Fruit fly (Drosophila melanogaster) whole organism, embryonic: ENCODE measurements around the gene dgt6.

Source experiments
- ATbp ChIP-seq: fragments of 200-800 bp; sonication (Bioruptor generic); optimal IDR thresholded peaks from 2 replicates; lab custom pipeline; 2017; ENCODE audit warnings: missing biosample characterization, mild to moderate bottlenecking, missing genetic modification characterization, missing genetic modification reagents
- Bteb2 ChIP-seq: fragments of 200-800 bp; sonication (Bioruptor generic); optimal IDR thresholded peaks from 2 replicates; lab custom pipeline; 2016; ENCODE audit warnings: missing biosample characterization, missing genetic modification characterization
- CG10431 ChIP-seq: fragments of 200-800 bp; sonication (Bioruptor generic); optimal IDR thresholded peaks from 3 replicates; lab custom pipeline; 2018; ENCODE audit warnings: missing biosample characterization, mild to moderate bottlenecking, missing genetic modification characterization
- CG10543 ChIP-seq: fragments of 200-800 bp; sonication (Bioruptor generic); optimal IDR thresholded peaks from 3 replicates; lab custom pipeline; 2017; ENCODE audit warnings: missing biosample characterization, mild to moderate bottlenecking, missing genetic modification characterization, moderate library complexity
- CG11695 ChIP-seq: fragments of 200-800 bp; sonication (Bioruptor generic); IDR thresholded peaks from 3 replicates; pipeline ENCODE4 v1.3.6; 2022; ENCODE audit warnings: missing biosample characterization, missing genetic modification characterization
- CG12155 ChIP-seq: fragments of 200-800 bp; sonication (Bioruptor generic); optimal IDR thresholded peaks from 3 replicates; lab custom pipeline; 2016; ENCODE audit warnings: missing biosample characterization, missing genetic modification characterization
- CG17612 ChIP-seq: fragments of 200-800 bp; sonication (Bioruptor generic); IDR thresholded peaks from 2 replicates; pipeline ENCODE4 v1.3.6; 2022; ENCODE audit warnings: missing biosample characterization, missing genetic modification characterization
- CG17912 ChIP-seq: fragments of 200-800 bp; sonication (Bioruptor generic); optimal IDR thresholded peaks from 2 replicates; lab custom pipeline; 2018; ENCODE audit warnings: missing biosample characterization, mild to moderate bottlenecking, missing genetic modification characterization
- CG1832 ChIP-seq: fragments of 200-800 bp; sonication (Bioruptor generic); optimal IDR thresholded peaks from 2 replicates; lab custom pipeline; 2017; ENCODE audit warnings: missing biosample characterization, mild to moderate bottlenecking, missing genetic modification characterization, inconsistent platforms
- CG34422 ChIP-seq: fragments of 200-800 bp; sonication (Bioruptor generic); IDR thresholded peaks from 3 replicates; pipeline ENCODE4 v1.3.6; 2022; ENCODE audit warnings: missing biosample characterization, missing genetic modification characterization
- CG7987 ChIP-seq: fragments of 200-800 bp; sonication (Bioruptor generic); optimal IDR thresholded peaks from 2 replicates; lab custom pipeline; 2018; ENCODE audit warnings: missing biosample characterization, mild to moderate bottlenecking, missing genetic modification characterization, moderate library complexity
- CG8359 ChIP-seq: fragments of 200-800 bp; sonication (Bioruptor generic); optimal IDR thresholded peaks from 2 replicates; lab custom pipeline; 2017; ENCODE audit warnings: missing biosample characterization, mild to moderate bottlenecking, missing genetic modification characterization, borderline replicate concordance
- CG8388 ChIP-seq: fragments of 200-800 bp; sonication (Bioruptor generic); optimal IDR thresholded peaks from 2 replicates; lab custom pipeline; 2019; ENCODE audit warnings: missing biosample characterization, mild to moderate bottlenecking, missing genetic modification characterization, moderate library complexity
- Chrac-16 ChIP-seq: fragments of 200-800 bp; sonication (Bioruptor generic); optimal IDR thresholded peaks from 3 replicates; lab custom pipeline; 2016; ENCODE audit warnings: missing biosample characterization, missing genetic modification characterization
- CrebB ChIP-seq: fragments of 200-800 bp; sonication (Bioruptor generic); optimal IDR thresholded peaks from 3 replicates; lab custom pipeline; 2018; ENCODE audit warnings: missing biosample characterization, mild to moderate bottlenecking, missing genetic modification characterization
- Dip3 ChIP-seq: fragments of 200-800 bp; sonication (Bioruptor generic); optimal IDR thresholded peaks from 3 replicates; lab custom pipeline; 2016; ENCODE audit warnings: missing biosample characterization, missing genetic modification characterization
- Eip74EF ChIP-seq, 2 experiments: fragments of 200-800 bp in 1 of 2; fragments of >200 bp in 1 of 2; sonication (Bioruptor generic) in 1 of 2; optimal IDR thresholded peaks; 2 replicates each; lab custom pipeline; 2017 to 2019; ENCODE audit warnings: missing biosample characterization in 2 of 2, missing genetic modification characterization in 2 of 2, mild to moderate bottlenecking in 1 of 2, moderate library complexity in 1 of 2
- Ets97D ChIP-seq: fragments of 200-800 bp; sonication (Bioruptor generic); optimal IDR thresholded peaks from 3 replicates; lab custom pipeline; 2016; ENCODE audit warnings: missing biosample characterization, missing genetic modification characterization
- H15 ChIP-seq: fragments of 200-800 bp; sonication (Bioruptor generic); IDR thresholded peaks from 3 replicates; pipeline ENCODE4 v1.3.6; 2022; ENCODE audit warnings: missing biosample characterization, missing genetic modification characterization
- Hmx ChIP-seq: fragments of 200-800 bp; sonication (Bioruptor generic); optimal IDR thresholded peaks from 2 replicates; lab custom pipeline; 2016; ENCODE audit warnings: missing biosample characterization, missing genetic modification characterization
- Mad ChIP-seq: fragments of 200-800 bp; sonication (Bioruptor generic); optimal IDR thresholded peaks from 2 replicates; lab custom pipeline; 2016; ENCODE audit warnings: missing biosample characterization, missing genetic modification characterization
- Max ChIP-seq: fragments of 200-800 bp; sonication (Bioruptor generic); optimal IDR thresholded peaks from 2 replicates; lab custom pipeline; 2016; ENCODE audit warnings: missing biosample characterization, mild to moderate bottlenecking, missing genetic modification characterization
- NC2α ChIP-seq: fragments of 200-800 bp; sonication (Bioruptor generic); optimal IDR thresholded peaks from 2 replicates; lab custom pipeline; 2016; ENCODE audit warnings: missing biosample characterization, missing genetic modification characterization
- Rfx ChIP-seq: fragments of 200-800 bp; sonication (Bioruptor generic); IDR thresholded peaks from 2 replicates; pipeline ENCODE4 v1.3.6; 2022; ENCODE audit warnings: missing biosample characterization, missing genetic modification characterization
- ab ChIP-seq: fragments of 200-800 bp; sonication (Bioruptor generic); optimal IDR thresholded peaks from 2 replicates; lab custom pipeline; 2016; ENCODE audit warnings: missing biosample characterization, missing genetic modification characterization
- ac ChIP-seq: fragments of 200-800 bp; sonication (Bioruptor generic); optimal IDR thresholded peaks from 3 replicates; lab custom pipeline; 2017; ENCODE audit warnings: missing biosample characterization, mild to moderate bottlenecking, missing genetic modification characterization
- ara ChIP-seq: fragments of 200-800 bp; sonication (Bioruptor generic); IDR thresholded peaks from 2 replicates; pipeline ENCODE4 v1.3.6; 2022; ENCODE audit warnings: missing biosample characterization, missing genetic modification characterization
- btn ChIP-seq: fragments of 200-800 bp; sonication (Bioruptor generic); optimal IDR thresholded peaks from 2 replicates; lab custom pipeline; 2016; ENCODE audit warnings: missing biosample characterization, missing genetic modification characterization
- chn ChIP-seq: fragments of 200-800 bp; sonication (Bioruptor generic); optimal IDR thresholded peaks from 2 replicates; lab custom pipeline; 2016; ENCODE audit warnings: missing biosample characterization, missing genetic modification characterization
- crp ChIP-seq, 2 experiments: fragments of 200-800 bp; sonication (Bioruptor generic); optimal IDR thresholded peaks; 2 replicates in 1 of 2; 3 replicates in 1 of 2; lab custom pipeline; 2017; ENCODE audit warnings: missing biosample characterization in 2 of 2, missing genetic modification characterization in 2 of 2, mild to moderate bottlenecking in 1 of 2, moderate library complexity in 1 of 2
- dan ChIP-seq: fragments of 200-800 bp; sonication (Bioruptor generic); IDR thresholded peaks from 2 replicates; pipeline ENCODE4 v1.3.6; 2022; ENCODE audit warnings: missing biosample characterization, missing genetic modification characterization
- danr ChIP-seq: fragments of 200-800 bp; sonication (Bioruptor generic); IDR thresholded peaks from 2 replicates; pipeline ENCODE4 v1.3.6; 2022; ENCODE audit warnings: missing biosample characterization, missing genetic modification characterization
- dysf ChIP-seq: fragments of 200-800 bp; sonication (Bioruptor generic); IDR thresholded peaks from 3 replicates; pipeline ENCODE4 v1.3.6; 2022; ENCODE audit warnings: missing biosample characterization, missing genetic modification characterization
- fd102C ChIP-seq: fragments of 200-800 bp; sonication (Bioruptor generic); optimal IDR thresholded peaks from 2 replicates; lab custom pipeline; 2018; ENCODE audit warnings: missing biosample characterization, mild to moderate bottlenecking, missing genetic modification characterization, moderate library complexity
- gem ChIP-seq: fragments of 200-800 bp; sonication (Bioruptor generic); optimal IDR thresholded peaks from 2 replicates; lab custom pipeline; 2019; ENCODE audit warnings: missing biosample characterization, mild to moderate bottlenecking, missing genetic modification characterization, moderate library complexity
- ken ChIP-seq: fragments of 200-800 bp; sonication (Bioruptor generic); IDR thresholded peaks from 3 replicates; pipeline ENCODE4 v1.3.6; 2022; ENCODE audit warnings: missing biosample characterization, missing genetic modification characterization
- kni ChIP-seq: fragments of 200-800 bp; sonication (Bioruptor generic); optimal IDR thresholded peaks from 3 replicates; lab custom pipeline; 2017; ENCODE audit warnings: mild to moderate bottlenecking, missing biosample characterization, missing genetic modification reagents, missing genetic modification characterization
- lab ChIP-seq: fragments of 200-800 bp; sonication (Bioruptor generic); optimal IDR thresholded peaks from 3 replicates; lab custom pipeline; 2017; ENCODE audit warnings: missing biosample characterization, missing genetic modification characterization, mild to moderate bottlenecking, moderate library complexity, missing genetic modification reagents
- lola ChIP-seq, 3 experiments: fragments of >200 bp in 2 of 3; fragments of 200-800 bp in 1 of 3; sonication (Bioruptor generic) in 1 of 3; optimal IDR thresholded peaks; 2 replicates each; lab custom pipeline; 2017 to 2019; ENCODE audit warnings: missing biosample characterization in 3 of 3, missing genetic modification characterization in 3 of 3, mild to moderate bottlenecking in 1 of 3, moderate library complexity in 1 of 3
- mld ChIP-seq: fragments of 200-800 bp; sonication (Bioruptor generic); IDR thresholded peaks from 3 replicates; pipeline ENCODE4 v1.3.6; 2022; ENCODE audit warnings: missing biosample characterization, missing genetic modification characterization; ENCODE audit not compliant: partially characterized antibody
- oc ChIP-seq: fragments of 200-800 bp; sonication (Bioruptor generic); optimal IDR thresholded peaks from 2 replicates; lab custom pipeline; 2018; ENCODE audit warnings: missing biosample characterization, mild to moderate bottlenecking, missing genetic modification characterization, moderate library complexity
- slp2 ChIP-seq: fragments of 200-800 bp; sonication (Bioruptor generic); optimal IDR thresholded peaks from 2 replicates; lab custom pipeline; 2016; ENCODE audit warnings: missing biosample characterization, missing genetic modification characterization
- tap ChIP-seq: fragments of 200-800 bp; optimal IDR thresholded peaks from 3 replicates; lab custom pipeline; 2019; ENCODE audit warnings: missing biosample characterization, mild to moderate bottlenecking, missing genetic modification characterization, moderate library complexity
- tna ChIP-seq: fragments of 200-800 bp; sonication (Bioruptor generic); IDR thresholded peaks from 2 replicates; pipeline ENCODE4 v1.3.6; 2022; ENCODE audit warnings: missing biosample characterization, missing genetic modification characterization; ENCODE audit not compliant: partially characterized antibody
- trem ChIP-seq: fragments of 200-800 bp; optimal IDR thresholded peaks from 3 replicates; lab custom pipeline; 2019; ENCODE audit warnings: missing biosample characterization, mild to moderate bottlenecking, missing genetic modification characterization, moderate library complexity
- ttk ChIP-seq: fragments of 200-800 bp; sonication (Bioruptor generic); IDR thresholded peaks from 2 replicates; pipeline ENCODE4 v2.1.2; 2022; ENCODE audit warnings: missing biosample characterization, missing genetic modification characterization
- unc-4 ChIP-seq: fragments of 200-800 bp; sonication (Bioruptor generic); IDR thresholded peaks from 2 replicates; pipeline ENCODE4 v1.3.6; 2022; ENCODE audit warnings: missing biosample characterization, missing genetic modification characterization; ENCODE audit not compliant: partially characterized antibody
- vnd ChIP-seq: fragments of 200-800 bp; sonication (Bioruptor generic); IDR thresholded peaks from 3 replicates; pipeline ENCODE4 v1.3.6; 2022; ENCODE audit warnings: missing biosample characterization, missing genetic modification characterization; ENCODE audit not compliant: partially characterized antibody

The dgt6 gene

dm6 chr3R:29088938-29089661, 41.7 kb downstream of the dgt6 start:
- TF ChIP-seq ara (peak; percentile 52; the same call in 1 of the 2 replicates), tap (tag; lab: Kevin White, UChicago) (peak; percentile 75), tna (GFP tag; lab: Robert Waterston, UW) (no peak), oc (peak; percentile 28), unc-4 (GFP tag; lab: Robert Waterston, UW) (no peak), fd102C (GFP tag; lab: Kevin White, UChicago) (no peak), crp (GFP tag; optimal IDR thresholded peaks at IDR 0.05; lab: Kevin White, UChicago) (peak in 1 of 2 experiments; percentile 10), CrebB (tag; lab: Kevin White, UChicago) (peak; percentile 6), Mad (peak; percentile 47), trem (tag; lab: Kevin White, UChicago) (peak; percentile 77), dan (GFP tag; lab: Robert Waterston, UW) (no peak), danr (GFP tag; lab: Robert Waterston, UW) (peak; percentile 37; the same call in 1 of the 2 replicates), Eip74EF (GFP tag; optimal IDR thresholded peaks at IDR 0.05; lab: Kevin White, UChicago) (peak in 1 of 2 experiments; percentile 72), ken (GFP tag; lab: Robert Waterston, UW) (peak; percentile 46; the same call in 1 of the 3 replicates), CG12155 (GFP tag; lab: Kevin White, UChicago) (peak; percentile 55), Chrac-16 (GFP tag; lab: Kevin White, UChicago) (peak; percentile 53), ttk (0 out of 2 replicates have a peak, but pooled peaks have one; percentile 20), CG8359 (peak; percentile 23), CG17612 (no peak), mld (GFP tag; lab: Robert Waterston, UW) (no peak), H15 (GFP tag; lab: Robert Waterston, UW) (peak; percentile 60), vnd (GFP tag; lab: Robert Waterston, UW) (no peak), lab (GFP tag; lab: Kevin White, UChicago) (peak; percentile 78), Max (peak; percentile 65), ac (GFP tag; lab: Kevin White, UChicago) (no peak), btn (GFP tag; lab: Kevin White, UChicago) (peak; percentile 34), dysf (GFP tag; lab: Robert Waterston, UW) (peak; percentile 77), slp2 (GFP tag; lab: Kevin White, UChicago) (peak; percentile 37), CG10431 (GFP tag; lab: Kevin White, UChicago) (peak; percentile 2), CG7987 (GFP tag; lab: Kevin White, UChicago) (no peak), ab (GFP tag; lab: Kevin White, UChicago) (no peak), kni (GFP tag; lab: Kevin White, UChicago) (peak; percentile 72), Bteb2 (GFP tag; lab: Kevin White, UChicago) (peak; percentile 63), Rfx (GFP tag; lab: Robert Waterston, UW) (peak; percentile 63), lola (GFP tag; optimal IDR thresholded peaks at IDR 0.05; lab: Kevin White, UChicago) (peak in 1 of 3 experiments; percentile 70), Hmx (GFP tag; lab: Kevin White, UChicago) (no peak), NC2α (GFP tag; lab: Kevin White, UChicago) (peak; percentile 16), CG8388 (peak; percentile 78), gem (tag; lab: Kevin White, UChicago) (peak; percentile 86), chn (GFP tag; lab: Kevin White, UChicago) (peak; percentile 74), CG34422 (GFP tag; lab: Robert Waterston, UW) (no peak; the same call in 2 of the 3 replicates), Dip3 (GFP tag; lab: Kevin White, UChicago) (peak; percentile 31), ATbp (GFP tag; lab: Kevin White, UChicago) (peak; percentile 81), CG17912 (GFP tag; lab: Kevin White, UChicago) (no peak), CG10543 (no peak), CG1832 (GFP tag; lab: Kevin White, UChicago) (no peak), Ets97D (GFP tag; lab: Kevin White, UChicago) (peak; percentile 4), CG11695 (GFP tag; lab: Robert Waterston, UW) (peak; percentile 75; the same call in 2 of the 3 replicates)
